Fruit fly (Drosophila melanogaster): ENCODE data around the gene CG15544.

- TF ChIP-seq CG6765 (GFP tag; optimal IDR thresholded peaks at IDR 0.05) (no peak), ssp (GFP tag; IDR thresholded peaks at IDR 0.05) (no peak), Sry-δ (GFP tag; optimal IDR thresholded peaks at IDR 0.05) (no peak), CG5180 (GFP tag; optimal IDR thresholded peaks at IDR 0.05) (no peak), CG2199 (GFP tag; IDR thresholded peaks at IDR 0.05) (no peak)
Measured at dm6 chr3R:30803212-30803814, 24.3 kb upstream of the CG15544 start.

Data from whole organism, embryonic.